Worm (Caenorhabditis elegans) whole organism, early embryonic: ENCODE measurements around the gene mif-2.

Experiments
- aly-1 ChIP-seq: sonication (generic microtip); optimal IDR thresholded peaks from 2 replicates; lab custom pipeline; 2016; ENCODE audit warnings: missing genetic modification characterization, missing compliant biosample characterization
- ama-1 ChIP-seq: fragments of 150-350 bp; optimal IDR thresholded peaks from 2 replicates; lab custom pipeline; 2014
- ceh-13 ChIP-seq: fragments of 200-800 bp; sonication (Bioruptor generic); optimal IDR thresholded peaks from 2 replicates; lab custom pipeline; 2018; ENCODE audit warnings: mild to moderate bottlenecking, missing genetic modification characterization, missing compliant biosample characterization
- ceh-36 ChIP-seq: sonication (generic microtip); optimal IDR thresholded peaks from 2 replicates; lab custom pipeline; 2016; ENCODE audit warnings: missing genetic modification characterization, inconsistent platforms, missing compliant biosample characterization
- ets-7 ChIP-seq: sonication (generic microtip); optimal IDR thresholded peaks from 2 replicates; lab custom pipeline; 2016; ENCODE audit warnings: missing genotype, missing genetic modification characterization, missing compliant biosample characterization
- hmbx-1 ChIP-seq: sonication (generic microtip); optimal IDR thresholded peaks from 2 replicates; lab custom pipeline; 2016; ENCODE audit warnings: mild to moderate bottlenecking, missing genetic modification characterization, missing compliant biosample characterization
- hmg-4 ChIP-seq: fragments of 200-800 bp; sonication (Bioruptor generic); optimal IDR thresholded peaks from 2 replicates; lab custom pipeline; 2018; ENCODE audit warnings: mild to moderate bottlenecking, missing genetic modification characterization, missing compliant biosample characterization
- hnd-1 ChIP-seq: sonication (generic microtip); optimal IDR thresholded peaks from 2 replicates; lab custom pipeline; 2016; ENCODE audit warnings: missing genetic modification characterization, missing compliant biosample characterization
- sea-1 ChIP-seq: fragments of 200-800 bp; sonication (Bioruptor generic); conservative IDR thresholded peaks from 2 replicates; pipeline ENCODE4 v1.3.6; 2022; ENCODE audit warnings: missing genetic modification characterization, missing compliant biosample characterization
- tbx-11 ChIP-seq: fragments of 200-800 bp; sonication (Bioruptor generic); IDR thresholded peaks from 2 replicates; pipeline ENCODE4 v1.3.6; 2022; ENCODE audit warnings: missing genetic modification characterization, missing compliant biosample characterization
- tra-4 ChIP-seq: sonication (generic microtip); optimal IDR thresholded peaks from 2 replicates; lab custom pipeline; 2017; ENCODE audit warnings: missing genetic modification characterization, missing compliant biosample characterization

DNA sequence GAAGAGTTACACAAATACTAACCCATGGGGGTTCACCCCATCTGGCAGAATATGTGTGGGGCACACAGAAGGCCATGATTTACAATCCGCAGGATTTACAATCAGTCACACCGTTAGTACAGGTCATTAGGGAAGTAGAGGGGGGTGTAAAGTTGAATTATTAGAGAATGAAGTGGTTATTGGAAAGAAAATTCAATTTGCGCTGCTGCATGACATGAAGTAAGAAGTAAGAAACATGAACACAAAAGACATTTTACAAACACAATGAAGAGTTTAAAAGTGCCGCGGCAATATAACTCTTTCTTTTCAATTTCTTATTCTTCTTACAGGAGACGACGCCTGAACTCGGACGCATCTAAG is 17.4 kb downstream of the mif-2 start:
- TF ChIP-seq ama-1 (lab: Kevin White, UChicago) (no peak), tra-4 (tag; lab: Kevin White, UChicago) (no peak), hnd-1 (tag; lab: Kevin White, UChicago) (no peak), sea-1 (GFP tag; lab: Robert Waterston, UW) (no peak), hmbx-1 (tag; lab: Kevin White, UChicago) (no peak), ceh-36 (tag; lab: Kevin White, UChicago) (no peak), tbx-11 (GFP tag; lab: Robert Waterston, UW) (no peak), ceh-13 (GFP tag; lab: Kevin White, UChicago) (no peak), aly-1 (tag; lab: Kevin White, UChicago) (no peak), hmg-4 (GFP tag; lab: Kevin White, UChicago) (no peak), ets-7 (tag; lab: Kevin White, UChicago) (no peak)
